Worm (Caenorhabditis elegans): Measurements from ENCODE around the gene C07D8.6.

C07D8.6 gene

ce11 chrX:7329601-7330000, 11.7 kb upstream of the C07D8.6 start, which contains the start of gene ttr-59:
ttr-59 (plus strand) TSS chrX:7329818.
- TF ChIP-seq tbx-9 (tag; optimal IDR thresholded peaks at IDR 0.05; ENCODE audit: borderline replicate concordance) (no peak), lin-54 (GFP tag; optimal IDR thresholded peaks at IDR 0.05) (no peak), K11D2.4 (GFP tag; IDR thresholded peaks at IDR 0.05) (no peak), F55B11.4 (tag; optimal IDR thresholded peaks at IDR 0.05; ENCODE audit: borderline replicate concordance, insufficient read depth) (no peak), nfya-1 (tag; optimal IDR thresholded peaks at IDR 0.05; ENCODE audit: borderline replicate concordance, insufficient read depth) (no peak), ceh-40 (GFP tag; IDR thresholded peaks at IDR 0.05) (no peak), let-526 (GFP tag; IDR thresholded peaks at IDR 0.05) (no peak), T26A5.8 (tag; optimal IDR thresholded peaks at IDR 0.05) (no peak), pha-4 (tag; optimal IDR thresholded peaks at IDR 0.05) (no peak), unc-130 (GFP tag; optimal IDR thresholded peaks at IDR 0.05) (no peak), atf-7 (tag; optimal IDR thresholded peaks at IDR 0.05) (no peak), hsf-1 (GFP tag; IDR thresholded peaks at IDR 0.05) (no peak), cebp-2 (GFP tag; IDR thresholded peaks at IDR 0.05) (no peak), zim-3 (tag; optimal IDR thresholded peaks at IDR 0.05) (no peak), ztf-26 (tag; optimal IDR thresholded peaks at IDR 0.05) (no peak), hlh-26 (GFP tag; conservative IDR thresholded peaks at IDR 0.05) (no peak), ztf-6 (GFP tag; IDR thresholded peaks at IDR 0.05) (no peak), ekl-4 (GFP tag; IDR thresholded peaks at IDR 0.05) (no peak)

ce11 chrX:7330685-7331196, 10.6 kb upstream of the C07D8.6 start, which contains the start of gene ttr-30:
ttr-30 (plus strand) TSS chrX:7330949.
- no peak for TF ChIP-seq attf-5 (GFP tag; optimal IDR thresholded peaks at IDR 0.05)
- no peak for TF ChIP-seq egl-44 (GFP tag; IDR thresholded peaks at IDR 0.05)
- TF ChIP-seq ztf-26 (tag; optimal IDR thresholded peaks at IDR 0.05) = peak; percentile 5

DNA sequence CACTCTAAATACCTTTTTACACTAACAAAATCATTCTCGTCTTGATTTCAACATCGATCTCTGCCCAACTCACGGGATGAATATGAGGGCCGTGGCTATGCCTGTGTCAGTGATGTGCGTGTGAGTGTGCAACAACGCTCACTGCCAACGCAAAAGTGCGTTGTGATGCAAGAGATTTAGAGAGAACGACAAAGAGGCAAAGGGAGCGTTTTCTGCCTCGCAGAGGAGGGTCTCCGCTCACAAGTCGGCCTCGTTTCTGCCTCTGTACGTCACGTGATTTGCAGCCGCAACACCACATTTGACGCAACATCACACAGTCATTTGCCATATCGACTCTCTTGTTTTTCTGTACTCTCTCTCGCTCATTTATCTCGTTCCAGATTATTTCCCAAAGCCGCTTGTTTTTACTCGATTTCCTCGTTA, 7.0 kb upstream of the C07D8.6 start, which contains the start of gene epg-7:
TSS of gene epg-7 (plus strand) at position 413 of the 423 bp plus-strand sequence.
- TF ChIP-seq madf-8 (GFP tag; conservative IDR thresholded peaks at IDR 0.05) = no peak
- no peak for TF ChIP-seq Y67H2A.10 (GFP tag; conservative IDR thresholded peaks at IDR 0.05)
- TF ChIP-seq madf-3 (GFP tag; IDR thresholded peaks at IDR 0.05) = no peak
- TF ChIP-seq zfh-2 (GFP tag; conservative IDR thresholded peaks at IDR 0.05) = peak; percentile 98
- no peak for TF ChIP-seq aptf-3 (GFP tag; IDR thresholded peaks at IDR 0.05)
- TF ChIP-seq ceh-58 (GFP tag; IDR thresholded peaks at IDR 0.05) = no peak
- TF ChIP-seq hsf-1 (GFP tag; IDR thresholded peaks at IDR 0.05) = no peak
- peak; percentile 80; the same call in 1 of the 2 replicates for TF ChIP-seq ztf-6 (GFP tag; IDR thresholded peaks at IDR 0.05)
- TF ChIP-seq unc-62 (GFP tag; optimal IDR thresholded peaks at IDR 0.05) = no peak
- TF ChIP-seq cebp-2 (GFP tag; IDR thresholded peaks at IDR 0.05) = 0 out of 2 replicates have a peak, but pooled peaks have one; percentile 60
- peak; percentile 64 for TF ChIP-seq hmg-20 (GFP tag; IDR thresholded peaks at IDR 0.05)
- no peak for TF ChIP-seq rec-8 (tag; optimal IDR thresholded peaks at IDR 0.05)
- TF ChIP-seq rpc-1 (optimal IDR thresholded peaks at IDR 0.05) = no peak
- TF ChIP-seq rpc-1 (tag; optimal IDR thresholded peaks at IDR 0.05) = no peak
- no peak for TF ChIP-seq sptf-2 (GFP tag; optimal IDR thresholded peaks at IDR 0.05)
- peak; percentile 47; the same call in 1 of the 2 replicates for TF ChIP-seq egrh-3 (GFP tag; IDR thresholded peaks at IDR 0.05)
- peak; percentile 81 for TF ChIP-seq mcd-1 (GFP tag; IDR thresholded peaks at IDR 0.05)
- no peak for TF ChIP-seq T07F8.4 (tag; optimal IDR thresholded peaks at IDR 0.05)
- no peak for TF ChIP-seq sea-2 (GFP tag; IDR thresholded peaks at IDR 0.05)
- TF ChIP-seq madf-6 (GFP tag; IDR thresholded peaks at IDR 0.05) = no peak; the same call in 1 of the 2 replicates
- TF ChIP-seq aptf-2 (GFP tag; conservative IDR thresholded peaks at IDR 0.05) = no peak; the same call in 1 of the 2 replicates
- TF ChIP-seq snpc-1.1 (tag; optimal IDR thresholded peaks at IDR 0.05; ENCODE audit: insufficient read depth) = no peak
- peak; percentile 78 for TF ChIP-seq pbrm-1 (GFP tag; IDR thresholded peaks at IDR 0.05)
- no peak for TF ChIP-seq him-1 (tag; optimal IDR thresholded peaks at IDR 0.05)
- TF ChIP-seq lag-1 (GFP tag; IDR thresholded peaks at IDR 0.05) = no peak
- TF ChIP-seq K12H6.12 (tag; optimal IDR thresholded peaks at IDR 0.05) = peak; percentile 95
- peak; percentile 78 for TF ChIP-seq akir-1 (GFP tag; optimal IDR thresholded peaks at IDR 0.05)
- peak; percentile 40 for TF ChIP-seq nhr-90 (tag; optimal IDR thresholded peaks at IDR 0.05)
- TF ChIP-seq repo-1 (tag; optimal IDR thresholded peaks at IDR 0.05) = peak; percentile 61
